Fruit fly (Drosophila melanogaster): ENCODE results near the gene Dpy-30L2.

The Dpy-30L2 gene

DNA sequence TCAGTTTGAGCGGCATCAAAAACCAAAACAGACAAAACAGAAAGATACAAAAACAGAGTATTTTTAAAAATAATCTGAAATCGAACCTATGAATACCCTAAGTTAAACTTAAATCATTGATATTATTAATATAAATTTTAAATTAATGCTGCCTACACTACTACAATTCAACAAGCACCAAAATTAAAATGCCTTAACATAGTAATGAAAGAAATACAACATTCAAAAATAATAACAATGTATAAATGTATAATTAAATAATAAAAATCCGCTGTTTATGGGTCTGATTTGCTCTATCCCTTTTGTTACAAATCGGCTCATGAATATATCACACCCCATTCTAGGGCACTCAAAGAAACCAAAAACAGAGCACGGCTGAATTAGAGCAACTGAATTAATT, 1.5 kb upstream of the Dpy-30L2 start (continued):
- TF ChIP-seq Med (GFP tag) (peak; percentile 38), GATAe (GFP tag; conservative IDR thresholded peaks at IDR 0.05) (no peak), CG7839 (tag; optimal IDR thresholded peaks at IDR 0.05) (peak; percentile 12), Hr51 (GFP tag; optimal IDR thresholded peaks at IDR 0.05) (peak in 1 of 2 experiments; percentile 48), Xrp1 (GFP tag; IDR thresholded peaks at IDR 0.05) (peak; percentile 34; the same call in 1 of the 2 replicates), CG17802 (tag; optimal IDR thresholded peaks at IDR 0.05) (no peak), unpg (GFP tag; optimal IDR thresholded peaks at IDR 0.05) (peak; percentile 7), row (GFP tag; IDR thresholded peaks at IDR 0.05) (peak; percentile 65), CoRest (tag; optimal IDR thresholded peaks at IDR 0.05) (peak; percentile 18), fu2 (GFP tag; optimal IDR thresholded peaks at IDR 0.05) (no peak), CG15696 (tag; optimal IDR thresholded peaks at IDR 0.05) (no peak), Blimp-1 (GFP tag; optimal IDR thresholded peaks at IDR 0.05) (peak; percentile 14), Ets97D (GFP tag; optimal IDR thresholded peaks at IDR 0.05) (no peak), CG32532 (GFP tag; IDR thresholded peaks at IDR 0.05) (no peak)

dm6 chr3L:4046289-4046688, 1.2 kb downstream of the Dpy-30L2 start, which contains the start of gene CG1136:
Gene CG1136, plus strand, starts transcription at chr3L:4046596.
- no peak for TF ChIP-seq CG17361 (GFP tag; IDR thresholded peaks at IDR 0.05)
- TF ChIP-seq CG13894 (tag; optimal IDR thresholded peaks at IDR 0.05): peak; percentile 23
- TF ChIP-seq rib (GFP tag; IDR thresholded peaks at IDR 0.05): 0 out of 2 replicates have a peak, but pooled peaks have one; percentile 44
- 0 out of 2 replicates have a peak, but pooled peaks have one; percentile 22 for TF ChIP-seq E2f2 (GFP tag; IDR thresholded peaks at IDR 0.05)
- TF ChIP-seq Deaf1 (tag; optimal IDR thresholded peaks at IDR 0.05): peak; percentile 88
- no peak for TF ChIP-seq lola (GFP tag; optimal IDR thresholded peaks at IDR 0.05)
- 0 out of 4 replicates have a peak, but pooled peaks have one; percentile 65 for TF ChIP-seq chinmo (GFP tag; IDR thresholded peaks at IDR 0.05; ENCODE audit: partially characterized antibody)
- TF ChIP-seq CG6175 (GFP tag; IDR thresholded peaks at IDR 0.05): 0 out of 3 replicates have a peak, but pooled peaks have one; percentile 25
- peak; percentile 15; the same call in 1 of the 2 replicates for TF ChIP-seq CG13287 (GFP tag; IDR thresholded peaks at IDR 0.05; ENCODE audit: partially characterized antibody)
- peak; percentile 15 for TF ChIP-seq oc (tag; optimal IDR thresholded peaks at IDR 0.05)

- TF ChIP-seq NFAT (GFP tag; IDR thresholded peaks at IDR 0.05) (no peak), CG7839 (tag; optimal IDR thresholded peaks at IDR 0.05) (peak; percentile 14), dmrt99B (tag; optimal IDR thresholded peaks at IDR 0.05) (no peak), CG18011 (GFP tag; optimal IDR thresholded peaks at IDR 0.05) (no peak), CG3163 (GFP tag; optimal IDR thresholded peaks at IDR 0.05) (no peak), CG14014 (GFP tag; IDR thresholded peaks at IDR 0.05) (no peak), row (GFP tag; IDR thresholded peaks at IDR 0.05) (0 out of 3 replicates have a peak, but pooled peaks have one; percentile 9), Xrp1 (GFP tag; IDR thresholded peaks at IDR 0.05) (0 out of 2 replicates have a peak, but pooled peaks have one; percentile 17), TFAM (GFP tag; optimal IDR thresholded peaks at IDR 0.05) (no peak), aop (GFP tag; IDR thresholded peaks at IDR 0.05) (no peak), oc (tag; optimal IDR thresholded peaks at IDR 0.05) (peak; percentile 16), CG32532 (GFP tag; IDR thresholded peaks at IDR 0.05) (no peak), CG15269 (tag; optimal IDR thresholded peaks at IDR 0.05) (peak; percentile 29), jumu (GFP tag; optimal IDR thresholded peaks at IDR 0.05) (no peak), CG10147 (GFP tag; optimal IDR thresholded peaks at IDR 0.05) (no peak), tio (GFP tag; optimal IDR thresholded peaks at IDR 0.05) (no peak), Sox102F (GFP tag; optimal IDR thresholded peaks at IDR 0.05) (peak; percentile 55), CG31441 (GFP tag; IDR thresholded peaks at IDR 0.05) (peak; percentile 17; the same call in 1 of the 2 replicates), B-H2 (GFP tag; optimal IDR thresholded peaks at IDR 0.05) (no peak), Asciz (GFP tag; optimal IDR thresholded peaks at IDR 0.05) (peak; percentile 16), E2f2 (GFP tag; IDR thresholded peaks at IDR 0.05) (no peak), YL-1 (GFP tag; optimal IDR thresholded peaks at IDR 0.05) (no peak), wor (GFP tag; IDR thresholded peaks at IDR 0.05) (no peak), CG33557 (GFP tag; optimal IDR thresholded peaks at IDR 0.05) (no peak), CG8944 (GFP tag; optimal IDR thresholded peaks at IDR 0.05) (no peak), gem (tag; optimal IDR thresholded peaks at IDR 0.05) (peak; percentile 46), nau (GFP tag; optimal IDR thresholded peaks at IDR 0.05) (no peak), ase (GFP tag; IDR thresholded peaks at IDR 0.05) (peak; percentile 48; the same call in 1 of the 3 replicates)
Observed at dm6 chr3L:4044497-4044896, 3.0 kb downstream of the Dpy-30L2 start.

Data from whole organism, embryonic.